Fruit fly (Drosophila melanogaster): Measurements from ENCODE around the gene Orc5.

The Orc5 gene

DNA sequence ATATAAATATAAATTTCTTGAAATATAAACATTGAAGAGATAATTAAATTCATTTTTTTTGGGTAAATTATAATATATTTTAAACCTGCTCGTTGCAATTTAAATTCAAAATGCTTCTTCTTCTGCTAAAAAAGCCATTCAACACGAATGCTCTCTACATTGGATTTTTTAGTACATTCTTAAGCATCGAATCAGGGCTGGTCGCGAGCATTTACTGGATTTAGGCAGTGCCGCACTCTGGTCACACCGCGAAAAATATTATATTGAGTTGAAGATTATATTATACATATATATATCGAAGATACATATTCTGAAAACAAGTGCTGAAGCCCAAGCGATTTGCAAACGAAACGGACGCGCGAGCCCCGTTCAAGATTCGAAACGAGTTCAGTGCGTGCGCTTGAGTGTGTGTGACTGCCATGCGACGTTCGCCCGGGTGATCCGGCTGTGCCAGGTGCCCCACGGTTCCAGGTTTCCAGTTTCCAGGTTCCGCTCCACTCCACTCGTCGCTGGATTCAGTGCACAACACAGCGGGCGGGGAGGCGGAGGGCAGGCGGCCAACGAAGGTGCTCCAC lies 15.9 kb upstream of the Orc5 start, which contains the start of gene Sos:
Gene Sos (plus strand): TSS at position 213 of the 575 bp plus-strand sequence.
- TF ChIP-seq trem (tag; optimal IDR thresholded peaks at IDR 0.05) (peak; percentile 73), CG7745 (tag; optimal IDR thresholded peaks at IDR 0.05) (no peak), Abd-B (GFP tag; optimal IDR thresholded peaks at IDR 0.05) (peak; percentile 10), sc (optimal IDR thresholded peaks at IDR 0.05) (no peak), sc (GFP tag; optimal IDR thresholded peaks at IDR 0.05) (no peak), MESR4 (GFP tag; optimal IDR thresholded peaks at IDR 0.05) (peak; percentile 88), Ets97D (GFP tag; optimal IDR thresholded peaks at IDR 0.05) (peak; percentile 45), Atf-2 (GFP tag; optimal IDR thresholded peaks at IDR 0.05) (no peak), Spps (tag; optimal IDR thresholded peaks at IDR 0.05) (no peak), scrt (GFP tag; optimal IDR thresholded peaks at IDR 0.05) (no peak), Doc3 (GFP tag; IDR thresholded peaks at IDR 0.05; ENCODE audit: partially characterized antibody) (no peak), Scr (GFP tag; IDR thresholded peaks at IDR 0.05; ENCODE audit: partially characterized antibody) (peak; percentile 27; the same call in 1 of the 2 replicates), Sry-δ (GFP tag; optimal IDR thresholded peaks at IDR 0.05) (peak; percentile 32), slou (GFP tag; optimal IDR thresholded peaks at IDR 0.05) (no peak), CG32767 (GFP tag; IDR thresholded peaks at IDR 0.05) (0 out of 2 replicates have a peak, but pooled peaks have one; percentile 14), CG17829 (tag; optimal IDR thresholded peaks at IDR 0.05) (peak; percentile 47), CG17912 (GFP tag; optimal IDR thresholded peaks at IDR 0.05) (peak; percentile 53), CG7928 (GFP tag; optimal IDR thresholded peaks at IDR 0.05) (peak; percentile 89), Sox102F (GFP tag; optimal IDR thresholded peaks at IDR 0.05) (no peak), Dref (GFP tag; IDR thresholded peaks at IDR 0.05) (peak; percentile 54), CG13123 (GFP tag; optimal IDR thresholded peaks at IDR 0.05) (no peak), CG8924 (tag; optimal IDR thresholded peaks at IDR 0.05) (no peak), toy (GFP tag; IDR thresholded peaks at IDR 0.05) (no peak), Max (GFP tag; optimal IDR thresholded peaks at IDR 0.05) (no peak), Doc2 (GFP tag; IDR thresholded peaks at IDR 0.05) (no peak), CG32532 (GFP tag; IDR thresholded peaks at IDR 0.05) (0 out of 2 replicates have a peak, but pooled peaks have one; percentile 9), nmo (GFP tag; optimal IDR thresholded peaks at IDR 0.05) (peak; percentile 55), Ptx1 (GFP tag; IDR thresholded peaks at IDR 0.05) (no peak), Atf6 (GFP tag; IDR thresholded peaks at IDR 0.05) (no peak), Lhr (GFP tag; optimal IDR thresholded peaks at IDR 0.05) (peak; percentile 86), HmgZ (tag; optimal IDR thresholded peaks at IDR 0.05) (peak; percentile 57), CG11696 (GFP tag; IDR thresholded peaks at IDR 0.05) (no peak), MBD-R2 (GFP tag; IDR thresholded peaks at IDR 0.05) (peak; percentile 87), E2f2 (GFP tag; IDR thresholded peaks at IDR 0.05) (peak; percentile 92), CG1233 (GFP tag; optimal IDR thresholded peaks at IDR 0.05) (no peak), vvl (GFP tag; IDR thresholded peaks at IDR 0.05) (0 out of 2 replicates have a peak, but pooled peaks have one; percentile 23), HLH54F (GFP tag; optimal IDR thresholded peaks at IDR 0.05) (no peak), YL-1 (GFP tag; optimal IDR thresholded peaks at IDR 0.05) (peak; percentile 94), CG9797 (GFP tag; optimal IDR thresholded peaks at IDR 0.05) (peak; percentile 95), CG9609 (GFP tag; optimal IDR thresholded peaks at IDR 0.05) (no peak), CG14050 (GFP tag; IDR thresholded peaks at IDR 0.05) (no peak), CG15073 (GFP tag; optimal IDR thresholded peaks at IDR 0.05) (no peak), row (GFP tag; IDR thresholded peaks at IDR 0.05) (peak; percentile 41; the same call in 2 of the 3 replicates), phol (tag; optimal IDR thresholded peaks at IDR 0.05) (peak; percentile 46), CG13287 (GFP tag; IDR thresholded peaks at IDR 0.05; ENCODE audit: partially characterized antibody) (peak; percentile 53), CG3847 (GFP tag; IDR thresholded peaks at IDR 0.05) (peak; percentile 45; the same call in 1 of the 2 replicates), CG15514 (GFP tag; optimal IDR thresholded peaks at IDR 0.05) (peak; percentile 61), CG17385 (GFP tag; optimal IDR thresholded peaks at IDR 0.05) (peak; percentile 99), pho (GFP tag; optimal IDR thresholded peaks at IDR 0.05) (no peak), Vsx1 (GFP tag; optimal IDR thresholded peaks at IDR 0.05) (no peak)

Data from whole organism, embryonic.